Fruit fly (Drosophila melanogaster): ENCODE results near the gene Acp95EF.

dm6 chr3R:24204022-24204421 lies 24.8 kb upstream of the Acp95EF start:
- no peak for TF ChIP-seq NC2β (GFP tag; optimal IDR thresholded peaks at IDR 0.05)
- TF ChIP-seq CG30431 (GFP tag; optimal IDR thresholded peaks at IDR 0.05), result no peak
- TF ChIP-seq CG16779 (GFP tag; IDR thresholded peaks at IDR 0.05), result no peak
- TF ChIP-seq BtbVII (GFP tag; optimal IDR thresholded peaks at IDR 0.05), result no peak

All from whole organism, embryonic.